Fruit fly (Drosophila melanogaster): ENCODE measurements around the gene papi.

DNA sequence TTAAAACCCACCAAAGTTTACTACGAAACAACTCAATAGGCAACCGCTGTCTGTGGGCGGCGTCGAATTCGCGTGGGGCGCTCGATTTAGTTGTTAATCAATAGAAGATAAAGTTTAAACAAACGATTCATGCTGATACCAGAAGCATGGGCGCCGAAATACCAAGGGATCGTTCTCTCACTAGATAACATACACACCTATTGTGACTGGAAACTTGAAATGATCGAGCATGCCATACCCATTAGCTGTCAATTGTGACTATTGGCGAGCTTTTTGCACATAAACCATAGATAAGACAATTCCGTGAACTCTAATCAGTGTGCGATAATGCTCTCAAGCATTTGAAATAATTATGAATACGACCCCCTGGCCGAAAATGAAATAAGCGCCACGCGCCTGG lies 41.2 kb upstream of the papi start:
- TF ChIP-seq CG32264 (GFP tag; optimal IDR thresholded peaks at IDR 0.05) = no peak
- TF ChIP-seq Myc (optimal IDR thresholded peaks at IDR 0.05) = no peak
- no peak for TF ChIP-seq Hnf4 (GFP tag; optimal IDR thresholded peaks at IDR 0.05)
- TF ChIP-seq dsf (GFP tag; optimal IDR thresholded peaks at IDR 0.05; ENCODE audit: borderline replicate concordance) = no peak
- TF ChIP-seq Hr78 (GFP tag; optimal IDR thresholded peaks at IDR 0.05) = no peak
- TF ChIP-seq psq (GFP tag; optimal IDR thresholded peaks at IDR 0.05) = no peak
- no peak for TF ChIP-seq jim (GFP tag; optimal IDR thresholded peaks at IDR 0.05)
- no peak for TF ChIP-seq sage (GFP tag; optimal IDR thresholded peaks at IDR 0.05)
